Fruit fly (Drosophila melanogaster) S2 (cell line): Measurements from ENCODE around the gene sinu.

ENCODE experiments used
- CG8478 ChIP-seq: fragments of >200 bp; optimal IDR thresholded peaks from 2 replicates; lab custom pipeline; 2018
- CTCF ChIP-seq, 2 experiments: fragments of >200 bp; optimal IDR thresholded peaks; 2 replicates each; lab custom pipeline; 2018

- no peak for TF ChIP-seq CTCF (optimal IDR thresholded peaks at IDR 0.05; lab: Kevin White, UChicago)
- no peak for TF ChIP-seq CG8478 (lab: Kevin White, UChicago)
Measured at dm6 chr3L:5604490-5604889, 43.1 kb upstream of the sinu start, which contains the start of gene mthl2.
